Worm (Caenorhabditis elegans) whole organism, young adult: ENCODE measurements around the gene nlp-1.

Source experiments
- B0035.1 ChIP-seq: sonication (generic microtip); optimal IDR thresholded peaks from 2 replicates; lab custom pipeline; 2016; ENCODE audit warnings: missing genetic modification characterization, mild to moderate bottlenecking, missing compliant biosample characterization, missing genotype, missing genetic modification reagents
- B0261.1 ChIP-seq: sonication (generic microtip); optimal IDR thresholded peaks from 2 replicates; lab custom pipeline; 2016; ENCODE audit warnings: mild to moderate bottlenecking, missing genetic modification characterization, moderate library complexity, missing compliant biosample characterization
- C17E4.6 ChIP-seq: fragments of 200-800 bp; sonication (Bioruptor generic); IDR thresholded peaks from 2 replicates; pipeline ENCODE4 v1.3.6; 2022; ENCODE audit warnings: missing genetic modification reagents, missing genetic modification characterization, missing compliant biosample characterization
- F39B2.1 ChIP-seq: fragments of 200-800 bp; sonication (Bioruptor generic); IDR thresholded peaks from 2 replicates; pipeline ENCODE4 v1.3.6; 2022; ENCODE audit warnings: missing genetic modification reagents, missing genetic modification characterization, missing compliant biosample characterization
- F49E8.2 ChIP-seq: sonication (generic microtip); optimal IDR thresholded peaks from 3 replicates; lab custom pipeline; 2017; ENCODE audit warnings: missing genetic modification characterization, mild to moderate bottlenecking, missing compliant biosample characterization, antibody characterized with exemption, moderate library complexity; ENCODE audit not compliant: insufficient read depth
- K12H6.12 ChIP-seq: fragments of 200-800 bp; sonication (Bioruptor generic); optimal IDR thresholded peaks from 2 replicates; lab custom pipeline; 2018; ENCODE audit warnings: mild to moderate bottlenecking, missing genetic modification characterization, missing compliant biosample characterization
- T07F8.4 ChIP-seq: sonication (generic microtip); optimal IDR thresholded peaks from 2 replicates; lab custom pipeline; 2016; ENCODE audit warnings: mild to moderate bottlenecking, missing genetic modification characterization, moderate library complexity, missing compliant biosample characterization
- T26A5.8 ChIP-seq: sonication (generic microtip); optimal IDR thresholded peaks from 2 replicates; lab custom pipeline; 2016; ENCODE audit warnings: missing genetic modification characterization, missing compliant biosample characterization
- Y53G8AR.9 ChIP-seq: fragments of 200-800 bp; sonication (Bioruptor generic); conservative IDR thresholded peaks from 2 replicates; pipeline ENCODE4 v1.3.6; 2022; ENCODE audit warnings: missing genetic modification reagents, missing genetic modification characterization, missing compliant biosample characterization
- Y56A3A.18 ChIP-seq: fragments of 200-800 bp; sonication (Bioruptor generic); IDR thresholded peaks from 2 replicates; pipeline ENCODE4 v1.3.6; 2022; ENCODE audit warnings: missing genetic modification reagents, missing genetic modification characterization, missing compliant biosample characterization
- Y67H2A.10 ChIP-seq: fragments of 200-800 bp; sonication (Bioruptor generic); conservative IDR thresholded peaks from 2 replicates; pipeline ENCODE4 v1.3.6; 2022; ENCODE audit warnings: missing genetic modification reagents, missing genetic modification characterization, missing compliant biosample characterization
- aptf-2 ChIP-seq: fragments of 200-800 bp; sonication (Bioruptor generic); conservative IDR thresholded peaks from 2 replicates; pipeline ENCODE4 v1.3.6; 2022; ENCODE audit warnings: missing genetic modification reagents, missing genetic modification characterization, missing compliant biosample characterization
- atf-7 ChIP-seq: sonication (generic microtip); optimal IDR thresholded peaks from 2 replicates; lab custom pipeline; 2017; ENCODE audit warnings: mild to moderate bottlenecking, missing genetic modification characterization, missing compliant biosample characterization
- attf-6 ChIP-seq: fragments of 200-800 bp; sonication (Bioruptor generic); IDR thresholded peaks from 2 replicates; pipeline ENCODE4 v1.3.6; 2022; ENCODE audit warnings: missing genetic modification reagents, missing genetic modification characterization, missing compliant biosample characterization
- bed-2 ChIP-seq: fragments of 200-800 bp; sonication (Bioruptor generic); IDR thresholded peaks from 2 replicates; pipeline ENCODE4 v1.3.6; 2022; ENCODE audit warnings: missing genetic modification reagents, missing genetic modification characterization, missing compliant biosample characterization
- cebp-1 ChIP-seq, 2 experiments: fragments of 200-800 bp in 1 of 2; sonication (Bioruptor generic) in 1 of 2; sonication (generic microtip) in 1 of 2; IDR thresholded peaks in 1 of 2; optimal IDR thresholded peaks in 1 of 2; 2 replicates each; pipeline versions ENCODE4 v1.3.6 to Lab custom; 2017 to 2022; ENCODE audit warnings: missing compliant biosample characterization in 2 of 2, missing genetic modification characterization in 2 of 2, mild to moderate bottlenecking in 1 of 2, missing genetic modification reagents in 1 of 2, moderate library complexity in 1 of 2
- cebp-2 ChIP-seq: fragments of 200-800 bp; sonication (Bioruptor generic); IDR thresholded peaks from 2 replicates; pipeline ENCODE4 v1.3.6; 2022; ENCODE audit warnings: missing genetic modification characterization, missing compliant biosample characterization
- ceh-40 ChIP-seq: fragments of 200-800 bp; sonication (Bioruptor generic); IDR thresholded peaks from 2 replicates; pipeline ENCODE4 v1.3.6; 2022; ENCODE audit warnings: missing genetic modification characterization, missing compliant biosample characterization
- ceh-79 ChIP-seq: sonication (generic microtip); optimal IDR thresholded peaks from 2 replicates; lab custom pipeline; 2017; ENCODE audit warnings: mild to moderate bottlenecking, missing genetic modification characterization, missing compliant biosample characterization
- ceh-91 ChIP-seq: fragments of 200-800 bp; sonication (Bioruptor generic); IDR thresholded peaks from 2 replicates; pipeline ENCODE4 v1.3.6; 2022; ENCODE audit warnings: missing genetic modification reagents, missing genetic modification characterization, missing compliant biosample characterization
- dpl-1 ChIP-seq: fragments of 150-350 bp; optimal IDR thresholded peaks from 2 replicates; lab custom pipeline; 2014; ENCODE audit warnings: missing biosample characterization, missing genetic modification reagents, missing genetic modification characterization
- efl-1 ChIP-seq: fragments of 150-350 bp; optimal IDR thresholded peaks from 2 replicates; lab custom pipeline; 2014; ENCODE audit warnings: missing biosample characterization, missing genetic modification reagents, missing genetic modification characterization
- egl-44 ChIP-seq: fragments of 200-800 bp; sonication (Bioruptor generic); IDR thresholded peaks from 2 replicates; pipeline ENCODE4 v1.3.6; 2022; ENCODE audit warnings: missing genetic modification reagents, missing genetic modification characterization, missing compliant biosample characterization
- egrh-3 ChIP-seq: fragments of 200-800 bp; sonication (Bioruptor generic); IDR thresholded peaks from 2 replicates; pipeline ENCODE4 v1.3.6; 2022; ENCODE audit warnings: missing genetic modification reagents, missing genetic modification characterization, missing compliant biosample characterization
- ets-4 ChIP-seq: fragments of 200-800 bp; sonication (Bioruptor generic); optimal IDR thresholded peaks from 2 replicates; lab custom pipeline; 2018; ENCODE audit warnings: mild to moderate bottlenecking, missing genetic modification characterization, missing compliant biosample characterization
- hlh-26 ChIP-seq: fragments of 200-800 bp; sonication (Bioruptor generic); conservative IDR thresholded peaks from 2 replicates; pipeline ENCODE4 v1.3.6; 2022; ENCODE audit warnings: missing genetic modification reagents, missing genetic modification characterization, missing compliant biosample characterization
- hmg-1.2 ChIP-seq: fragments of 200-800 bp; sonication (Bioruptor generic); IDR thresholded peaks from 2 replicates; pipeline ENCODE4 v1.3.6; 2022; ENCODE audit warnings: missing genetic modification reagents, missing genetic modification characterization, missing compliant biosample characterization
- let-526 ChIP-seq: fragments of 200-800 bp; sonication (Bioruptor generic); IDR thresholded peaks from 2 replicates; pipeline ENCODE4 v1.3.6; 2022; ENCODE audit warnings: missing genetic modification reagents, missing genetic modification characterization, missing compliant biosample characterization
- let-607 ChIP-seq, 2 experiments: fragments of 200-800 bp in 1 of 2; sonication (Bioruptor generic) in 1 of 2; sonication (generic microtip) in 1 of 2; optimal IDR thresholded peaks; 2 replicates each; lab custom pipeline; 2016 to 2018; ENCODE audit warnings: mild to moderate bottlenecking in 2 of 2, missing compliant biosample characterization in 2 of 2, missing genetic modification characterization in 2 of 2, moderate library complexity in 2 of 2, missing genotype in 1 of 2
- lin-26 ChIP-seq: fragments of 200-800 bp; sonication (Bioruptor generic); IDR thresholded peaks from 2 replicates; pipeline ENCODE4 v1.3.6; 2022; ENCODE audit warnings: missing genetic modification reagents, missing genetic modification characterization, missing compliant biosample characterization
- lin-40 ChIP-seq: sonication (generic microtip); optimal IDR thresholded peaks from 2 replicates; lab custom pipeline; 2016; ENCODE audit warnings: missing genetic modification characterization, mild to moderate bottlenecking, missing compliant biosample characterization, missing genotype, missing genetic modification reagents
- lin-54 ChIP-seq: fragments of 200-800 bp; sonication (Bioruptor generic); optimal IDR thresholded peaks from 2 replicates; lab custom pipeline; 2018; ENCODE audit warnings: mild to moderate bottlenecking, missing genetic modification characterization, missing compliant biosample characterization
- lir-1 ChIP-seq: fragments of 200-800 bp; sonication (Bioruptor generic); conservative IDR thresholded peaks from 2 replicates; pipeline ENCODE4 v1.3.6; 2022; ENCODE audit warnings: missing genetic modification reagents, missing genetic modification characterization, missing compliant biosample characterization
- madf-3 ChIP-seq: fragments of 200-800 bp; sonication (Bioruptor generic); IDR thresholded peaks from 2 replicates; pipeline ENCODE4 v1.3.6; 2022; ENCODE audit warnings: missing genetic modification reagents, missing genetic modification characterization, missing compliant biosample characterization
- mes-4 ChIP-seq: sonication (generic microtip); optimal IDR thresholded peaks from 2 replicates; lab custom pipeline; 2016; ENCODE audit warnings: missing genotype, missing genetic modification characterization, missing compliant biosample characterization
- mxl-1 ChIP-seq: sonication (generic microtip); optimal IDR thresholded peaks from 2 replicates; lab custom pipeline; 2016; ENCODE audit warnings: missing genetic modification characterization, missing compliant biosample characterization
- nhr-27 ChIP-seq: fragments of 200-800 bp; sonication (Bioruptor generic); optimal IDR thresholded peaks from 2 replicates; lab custom pipeline; 2018; ENCODE audit warnings: mild to moderate bottlenecking, missing genetic modification characterization, moderate library complexity, missing compliant biosample characterization
- nhr-90 ChIP-seq: sonication (generic microtip); optimal IDR thresholded peaks from 2 replicates; lab custom pipeline; 2016; ENCODE audit warnings: missing genotype, mild to moderate bottlenecking, missing genetic modification characterization, missing compliant biosample characterization
- rcor-1 ChIP-seq: fragments of 200-800 bp; sonication (Bioruptor generic); IDR thresholded peaks from 2 replicates; pipeline ENCODE4 v1.3.6; 2022; ENCODE audit warnings: missing genetic modification reagents, missing genetic modification characterization, missing compliant biosample characterization
- repo-1 ChIP-seq: sonication (generic microtip); optimal IDR thresholded peaks from 2 replicates; lab custom pipeline; 2017; ENCODE audit warnings: mild to moderate bottlenecking, missing genetic modification characterization, missing compliant biosample characterization
- snpc-1.3 ChIP-seq: sonication (generic microtip); optimal IDR thresholded peaks from 2 replicates; lab custom pipeline; 2017; ENCODE audit warnings: missing genetic modification characterization, mild to moderate bottlenecking, missing compliant biosample characterization, antibody characterized with exemption, moderate library complexity, missing genotype, missing genetic modification reagents; ENCODE audit not compliant: insufficient read depth
- snpc-3.4 ChIP-seq: sonication (generic microtip); optimal IDR thresholded peaks from 2 replicates; lab custom pipeline; 2017; ENCODE audit warnings: missing genetic modification characterization, mild to moderate bottlenecking, missing compliant biosample characterization, antibody characterized with exemption, moderate library complexity, missing genotype, missing genetic modification reagents
- snpc-4 ChIP-seq, 5 experiments: fragments of 150-350 bp in 1 of 5; sonication (generic microtip) in 4 of 5; optimal IDR thresholded peaks; 2 replicates each; lab custom pipeline; 2014 to 2018; ENCODE audit warnings: missing genetic modification characterization in 5 of 5, missing biosample characterization in 3 of 5, antibody characterized with exemption in 2 of 5, mild to moderate bottlenecking in 2 of 5, missing compliant biosample characterization in 2 of 5, missing genotype in 2 of 5, moderate library complexity in 2 of 5, missing genetic modification reagents in 1 of 5
- somi-1 ChIP-seq: fragments of 200-800 bp; sonication (Bioruptor generic); optimal IDR thresholded peaks from 2 replicates; lab custom pipeline; 2018; ENCODE audit warnings: mild to moderate bottlenecking, missing genetic modification characterization, missing compliant biosample characterization
- sptf-2 ChIP-seq: fragments of 200-800 bp; sonication (Bioruptor generic); optimal IDR thresholded peaks from 2 replicates; lab custom pipeline; 2018; ENCODE audit warnings: mild to moderate bottlenecking, missing genetic modification characterization, missing compliant biosample characterization
- tbp1 ChIP-seq: fragments of 200-800 bp; sonication (Bioruptor generic); optimal IDR thresholded peaks from 2 replicates; lab custom pipeline; 2018; ENCODE audit warnings: mild to moderate bottlenecking, missing genetic modification characterization, missing compliant biosample characterization
- ztf-26 ChIP-seq: sonication (generic microtip); optimal IDR thresholded peaks from 2 replicates; lab custom pipeline; 2017; ENCODE audit warnings: missing genetic modification characterization, missing compliant biosample characterization
- ztf-3 ChIP-seq: fragments of 200-800 bp; sonication (Bioruptor generic); optimal IDR thresholded peaks from 2 replicates; lab custom pipeline; 2018; ENCODE audit warnings: mild to moderate bottlenecking, missing genetic modification characterization, missing compliant biosample characterization

The nlp-1 gene

ce11 chrX:3728970-3729369 lies 1.6 kb downstream of the nlp-1 start, which contains the start of gene aex-4:
aex-4 (plus strand) TSS chrX:3729281.
- TF ChIP-seq rcor-1 (GFP tag; lab: Robert Waterston, UW) (no peak), ets-4 (peak; percentile 7), cebp-1 (GFP tag; IDR thresholded peaks at IDR 0.05; lab: Robert Waterston, UW) (peak; percentile 66), cebp-1 (tag; optimal IDR thresholded peaks at IDR 0.05; lab: Kevin White, UChicago) (no peak), T07F8.4 (no peak), K12H6.12 (tag; lab: Kevin White, UChicago) (no peak), B0261.1 (tag; lab: Kevin White, UChicago) (no peak), let-526 (no peak), let-607 (tag; optimal IDR thresholded peaks at IDR 0.05; lab: Kevin White, UChicago) (peak; percentile 23 to 52), egrh-3 (GFP tag; lab: Robert Waterston, UW) (no peak), mes-4 (tag; lab: Kevin White, UChicago) (no peak), Y53G8AR.9 (GFP tag; lab: Robert Waterston, UW) (no peak), egl-44 (GFP tag; lab: Robert Waterston, UW) (peak; percentile 66; the same call in 1 of the 2 replicates), nhr-27 (tag; lab: Kevin White, UChicago) (no peak), bed-2 (no peak), dpl-1 (GFP tag; lab: Kevin White, UChicago) (no peak), ceh-79 (tag; lab: Kevin White, UChicago) (no peak), repo-1 (tag; lab: Kevin White, UChicago) (no peak), ztf-26 (tag; lab: Kevin White, UChicago) (no peak), sptf-2 (GFP tag; lab: Kevin White, UChicago) (no peak), lir-1 (GFP tag; lab: Robert Waterston, UW) (no peak), F49E8.2 (tag; lab: Kevin White, UChicago) (no peak), lin-54 (GFP tag; lab: Kevin White, UChicago) (no peak), snpc-1.3 (tag; lab: Kevin White, UChicago) (no peak), B0035.1 (no peak), lin-26 (GFP tag; lab: Robert Waterston, UW) (no peak), T26A5.8 (tag; lab: Kevin White, UChicago) (no peak), efl-1 (no peak), hlh-26 (GFP tag; lab: Robert Waterston, UW) (no peak), tbp1 (no peak), somi-1 (GFP tag; lab: Kevin White, UChicago) (no peak), aptf-2 (no peak), mxl-1 (tag; lab: Kevin White, UChicago) (no peak), nhr-90 (no peak), snpc-3.4 (tag; lab: Kevin White, UChicago) (no peak), cebp-2 (GFP tag; lab: Robert Waterston, UW) (no peak), ceh-91 (GFP tag; lab: Robert Waterston, UW) (no peak), Y56A3A.18 (GFP tag; lab: Robert Waterston, UW) (0 out of 2 replicates have a peak, but pooled peaks have one; percentile 34), ceh-40 (GFP tag; lab: Robert Waterston, UW) (no peak), Y67H2A.10 (GFP tag; lab: Robert Waterston, UW) (no peak), hmg-1.2 (GFP tag; lab: Robert Waterston, UW) (no peak), madf-3 (GFP tag; lab: Robert Waterston, UW) (no peak), ztf-3 (GFP tag; lab: Kevin White, UChicago) (no peak), F39B2.1 (GFP tag; lab: Robert Waterston, UW) (no peak), attf-6 (GFP tag; lab: Robert Waterston, UW) (no peak), lin-40 (tag; lab: Kevin White, UChicago) (no peak), snpc-4 (GFP tag; optimal IDR thresholded peaks at IDR 0.05; lab: Kevin White, UChicago) (no peak), snpc-4 (tag; optimal IDR thresholded peaks at IDR 0.05; lab: Kevin White, UChicago) (no peak), atf-7 (tag; lab: Kevin White, UChicago) (peak; percentile 68), C17E4.6 (GFP tag; lab: Robert Waterston, UW) (no peak)
